Worm (Caenorhabditis elegans): Measurements from ENCODE around the gene srx-20.

srx-20 gene

DNA sequence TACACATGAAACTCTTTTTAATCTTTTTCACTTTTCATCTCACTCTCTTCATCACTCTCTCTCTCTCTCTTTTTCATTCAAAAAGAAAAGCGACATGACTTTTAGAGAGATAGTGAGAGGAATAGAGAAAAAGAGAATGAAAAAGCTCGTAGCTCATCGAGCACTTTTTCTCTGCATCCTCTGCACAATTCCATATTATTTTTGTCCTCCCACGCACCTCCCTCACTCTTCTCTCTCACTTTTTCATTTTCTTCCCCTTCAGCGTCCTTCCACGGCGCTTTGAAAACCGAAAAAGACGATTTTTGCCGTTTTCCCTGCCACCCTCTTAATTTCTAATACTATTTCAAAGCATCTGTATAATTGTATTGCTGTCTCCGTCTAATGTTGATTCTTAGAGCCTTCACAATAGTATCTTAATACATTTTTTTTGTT, 28.8 kb upstream of the srx-20 start (continued):
- TF ChIP-seq nhr-12 (tag; optimal IDR thresholded peaks at IDR 0.05) (no peak), pqm-1 (tag; optimal IDR thresholded peaks at IDR 0.05) (peak; percentile 90), nhr-23 (tag; optimal IDR thresholded peaks at IDR 0.05) (no peak), skn-1 (tag; optimal IDR thresholded peaks at IDR 0.05) (peak; percentile 74), elt-2 (tag; optimal IDR thresholded peaks at IDR 0.05) (peak; percentile 88), zag-1 (tag; optimal IDR thresholded peaks at IDR 0.05) (peak; percentile 12), sea-2 (GFP tag; optimal IDR thresholded peaks at IDR 0.05) (no peak), aly-2 (tag; optimal IDR thresholded peaks at IDR 0.05) (no peak), unc-62 (GFP tag; optimal IDR thresholded peaks at IDR 0.05) (peak; percentile 69), ztf-11 (tag; optimal IDR thresholded peaks at IDR 0.05) (no peak)

DNA sequence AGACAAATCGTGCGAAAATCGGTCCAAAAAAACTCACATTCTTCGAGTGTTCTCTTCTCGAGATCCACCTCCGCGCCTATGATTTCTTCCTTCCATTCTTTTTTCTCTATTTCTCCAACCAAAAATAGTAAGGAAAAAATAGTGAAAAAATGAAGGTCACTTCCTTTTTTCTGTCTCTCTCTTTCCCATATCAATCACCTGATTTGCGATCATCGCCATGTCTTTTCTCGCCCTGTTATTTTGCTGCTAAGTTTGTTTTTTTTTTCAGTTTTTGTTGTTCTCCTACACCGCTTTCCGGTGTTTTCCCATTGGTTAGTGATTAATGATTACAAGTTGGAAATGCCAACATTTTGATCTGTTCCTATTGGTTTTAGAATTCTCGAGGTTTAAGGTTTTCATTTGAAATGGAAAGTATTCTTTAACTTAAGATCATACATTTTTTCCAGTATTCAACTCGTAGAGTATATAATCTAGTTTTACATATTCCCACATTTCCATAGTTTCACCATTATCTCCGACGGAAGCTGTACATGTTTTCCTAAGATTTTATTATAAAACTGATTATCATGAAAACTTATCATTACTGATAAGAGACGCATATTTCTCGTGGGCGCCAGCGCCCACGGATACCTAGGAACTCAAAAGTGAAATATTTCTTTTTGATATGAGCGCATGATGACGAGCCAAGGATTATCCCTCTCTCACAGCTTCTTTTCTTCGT, 26.2 kb upstream of the srx-20 start:
- TF ChIP-seq eor-1 (tag; optimal IDR thresholded peaks at IDR 0.05), result no peak
- no peak for TF ChIP-seq sea-2 (GFP tag; optimal IDR thresholded peaks at IDR 0.05)
- TF ChIP-seq elt-2 (tag; optimal IDR thresholded peaks at IDR 0.05), result peak; percentile 68

DNA sequence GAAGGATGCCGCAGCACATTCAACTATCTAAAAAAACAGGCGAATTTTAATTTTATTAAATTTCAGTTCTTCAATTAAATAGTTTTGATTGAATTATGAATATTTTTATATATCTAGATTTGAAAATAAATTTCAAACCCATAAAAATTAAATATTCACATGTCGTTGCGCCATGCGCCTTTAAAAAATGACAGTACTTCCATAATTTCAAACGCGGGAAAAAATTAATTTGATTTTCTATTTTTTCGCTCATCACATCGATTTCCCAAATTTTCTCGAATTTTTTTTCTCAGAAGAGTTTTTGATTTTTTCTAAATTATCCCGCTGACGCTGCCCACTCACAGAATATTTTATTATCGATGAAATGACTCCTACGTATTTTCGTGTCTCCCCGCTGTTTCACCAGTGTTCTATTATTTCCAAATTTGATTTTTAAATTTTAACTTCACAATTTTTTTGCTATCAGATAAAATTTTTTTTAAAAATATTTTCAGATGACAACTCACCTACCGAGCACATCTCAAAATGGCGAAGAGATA, 25.4 kb upstream of the srx-20 start, which contains the start of gene lip-1:
lip-1 (plus strand) TSS at position 489 of the 539 bp plus-strand sequence.
- no peak for TF ChIP-seq elt-2 (tag; optimal IDR thresholded peaks at IDR 0.05)
- no peak for TF ChIP-seq aly-2 (tag; optimal IDR thresholded peaks at IDR 0.05)
- no peak for TF ChIP-seq mdl-1 (tag; optimal IDR thresholded peaks at IDR 0.05)
- no peak for TF ChIP-seq ztf-4 (tag; optimal IDR thresholded peaks at IDR 0.05)
- no peak for TF ChIP-seq ama-1 (optimal IDR thresholded peaks at IDR 0.05)
- no peak for TF ChIP-seq nhr-77 (tag; optimal IDR thresholded peaks at IDR 0.05)
- TF ChIP-seq nhr-11 (tag; optimal IDR thresholded peaks at IDR 0.05), result no peak
- TF ChIP-seq nhr-237 (tag; optimal IDR thresholded peaks at IDR 0.05), result no peak
- no peak for TF ChIP-seq nfya-1 (tag; optimal IDR thresholded peaks at IDR 0.05; ENCODE audit: insufficient read depth)
- TF ChIP-seq fos-1 (tag; optimal IDR thresholded peaks at IDR 0.05), result no peak
- no peak for TF ChIP-seq ceh-28 (tag; optimal IDR thresholded peaks at IDR 0.05)
- TF ChIP-seq egl-27 (tag; optimal IDR thresholded peaks at IDR 0.05), result no peak
- TF ChIP-seq snpc-4 (tag; optimal IDR thresholded peaks at IDR 0.05), result no peak
- no peak for TF ChIP-seq mml-1 (tag; optimal IDR thresholded peaks at IDR 0.05)

DNA sequence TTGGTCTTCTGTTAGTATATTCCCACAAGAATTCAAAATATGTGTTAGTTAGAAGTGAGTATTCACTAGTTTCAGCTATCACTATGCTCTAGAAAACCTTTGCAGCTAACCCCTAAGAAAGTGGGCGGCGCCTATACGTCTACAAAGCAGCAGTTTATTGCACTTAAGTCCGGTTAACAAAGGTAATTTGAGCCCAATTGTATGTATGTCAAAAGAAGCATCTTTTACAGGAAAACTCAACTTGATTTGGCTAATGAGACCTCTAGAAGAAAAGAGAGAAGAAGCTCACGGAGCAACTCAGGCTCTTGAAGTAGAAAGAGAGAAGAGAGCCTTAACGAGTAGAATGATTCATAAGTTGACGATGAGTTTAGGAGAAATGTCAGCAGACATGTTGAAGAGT, 15.2 kb upstream of the srx-20 start:
- TF ChIP-seq nhr-67 (tag; optimal IDR thresholded peaks at IDR 0.05), result no peak
- no peak for TF ChIP-seq ztf-4 (tag; optimal IDR thresholded peaks at IDR 0.05)
- no peak for TF ChIP-seq lin-39 (tag; optimal IDR thresholded peaks at IDR 0.05)
- no peak for TF ChIP-seq elt-3 (tag; optimal IDR thresholded peaks at IDR 0.05)
- TF ChIP-seq ceh-28 (tag; optimal IDR thresholded peaks at IDR 0.05), result no peak
- TF ChIP-seq lin-15B (tag; optimal IDR thresholded peaks at IDR 0.05), result no peak
- no peak for TF ChIP-seq lsy-12 (tag; optimal IDR thresholded peaks at IDR 0.05)
- TF ChIP-seq snpc-4 (tag; optimal IDR thresholded peaks at IDR 0.05), result no peak
- no peak for TF ChIP-seq jun-1 (tag; optimal IDR thresholded peaks at IDR 0.05)
- no peak for TF ChIP-seq nhr-77 (tag; optimal IDR thresholded peaks at IDR 0.05)
- TF ChIP-seq nhr-12 (tag; optimal IDR thresholded peaks at IDR 0.05), result no peak
- no peak for TF ChIP-seq fkh-10 (GFP tag; optimal IDR thresholded peaks at IDR 0.05)
- TF ChIP-seq unc-62 (GFP tag; optimal IDR thresholded peaks at IDR 0.05), result no peak
- TF ChIP-seq sea-2 (GFP tag; optimal IDR thresholded peaks at IDR 0.05), result no peak
- TF ChIP-seq tbx-2 (tag; optimal IDR thresholded peaks at IDR 0.05), result no peak

DNA sequence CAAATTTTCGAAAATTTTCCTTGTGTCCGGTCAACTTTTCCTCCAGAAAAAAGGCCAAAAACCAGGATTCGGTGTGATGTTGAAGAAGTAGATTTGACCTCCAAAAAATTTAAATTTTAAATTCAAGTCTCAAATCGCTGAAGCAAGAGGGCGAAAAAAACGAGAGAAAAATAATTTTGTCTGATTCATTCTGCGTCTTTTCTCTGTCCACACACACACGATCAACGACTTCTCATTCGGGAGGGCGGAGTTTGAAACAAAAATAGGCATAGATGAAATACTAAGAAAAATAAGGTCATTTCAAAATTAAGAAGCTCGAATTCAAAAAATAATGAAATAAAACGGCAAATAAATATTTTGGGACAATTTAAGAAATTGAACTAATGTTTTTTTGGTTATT, 8.6 kb upstream of the srx-20 start, which contains the start of gene R13H7.2:
R13H7.2 (minus strand) TSS at position 101 of the 400 bp plus-strand sequence.
- no peak for TF ChIP-seq nhr-12 (tag; optimal IDR thresholded peaks at IDR 0.05)
- no peak for TF ChIP-seq nhr-76 (tag; optimal IDR thresholded peaks at IDR 0.05)
- TF ChIP-seq daf-12 (tag; optimal IDR thresholded peaks at IDR 0.05), result no peak
- TF ChIP-seq skn-1 (tag; optimal IDR thresholded peaks at IDR 0.05), result no peak
- no peak for TF ChIP-seq tbx-2 (tag; optimal IDR thresholded peaks at IDR 0.05)
- no peak for TF ChIP-seq unc-39 (tag; optimal IDR thresholded peaks at IDR 0.05)
- TF ChIP-seq R02D3.7 (tag; optimal IDR thresholded peaks at IDR 0.05), result no peak
- TF ChIP-seq mml-1 (tag; optimal IDR thresholded peaks at IDR 0.05), result no peak
- no peak for TF ChIP-seq ama-1 (optimal IDR thresholded peaks at IDR 0.05)
- no peak for TF ChIP-seq zag-1 (tag; optimal IDR thresholded peaks at IDR 0.05)
- no peak for TF ChIP-seq ztf-11 (tag; optimal IDR thresholded peaks at IDR 0.05)
